Worm (Caenorhabditis elegans) whole organism, L4 larva: Measurements from ENCODE around the gene unc-80.

ENCODE experiments used
- ZK337.2 ChIP-seq: fragments of 200-800 bp; sonication (Bioruptor generic); IDR thresholded peaks from 2 replicates; pipeline ENCODE4 v1.3.6; 2022; ENCODE audit warnings: missing genetic modification reagents, missing genetic modification characterization, missing compliant biosample characterization
- aha-1 ChIP-seq: fragments of 150-350 bp; peaks from one replicate; lab custom pipeline; 2014; ENCODE audit warnings: missing biosample characterization, missing genetic modification characterization
- ama-1 ChIP-seq: fragments of 150-350 bp; optimal IDR thresholded peaks from 2 replicates; lab custom pipeline; 2014; ENCODE audit warnings: inconsistent platforms, mixed read lengths
- attf-4 ChIP-seq: sonication (generic microtip); optimal IDR thresholded peaks from 3 replicates; lab custom pipeline; 2017; ENCODE audit warnings: missing biosample characterization, missing genetic modification characterization
- ceh-32 ChIP-seq: sonication (generic microtip); optimal IDR thresholded peaks from 2 replicates; lab custom pipeline; 2016; ENCODE audit warnings: mild to moderate bottlenecking, missing genetic modification characterization, missing compliant biosample characterization; ENCODE audit not compliant: poor library complexity
- ces-1 ChIP-seq: fragments of 150-350 bp; sonication (generic microtip); optimal IDR thresholded peaks from 4 replicates; lab custom pipeline; 2014; ENCODE audit warnings: missing biosample characterization, missing genetic modification reagents, missing genetic modification characterization
- daf-16 ChIP-seq, 3 experiments: sonication (generic microtip); optimal IDR thresholded peaks; 2 replicates each; lab custom pipeline; 2016 to 2017; ENCODE audit warnings: missing genetic modification characterization in 3 of 3, missing genetic modification reagents in 3 of 3, mild to moderate bottlenecking in 2 of 3, missing compliant biosample characterization in 2 of 3, missing biosample characterization in 1 of 3, moderate library complexity in 1 of 3
- daf-8 ChIP-seq: fragments of 200-800 bp; sonication (Bioruptor generic); IDR thresholded peaks from 2 replicates; pipeline ENCODE4 v1.3.6; 2022; ENCODE audit warnings: missing genetic modification characterization, missing compliant biosample characterization
- dmd-9 ChIP-seq: fragments of 200-800 bp; sonication (Bioruptor generic); IDR thresholded peaks from 2 replicates; pipeline ENCODE4 v1.3.6; 2022; ENCODE audit warnings: missing genetic modification reagents, missing genetic modification characterization, missing compliant biosample characterization
- dpl-1 ChIP-seq: fragments of 150-350 bp; optimal IDR thresholded peaks from 2 replicates; lab custom pipeline; 2014; ENCODE audit warnings: missing biosample characterization, missing genetic modification reagents, missing genetic modification characterization
- duxl-1 ChIP-seq: sonication (generic microtip); optimal IDR thresholded peaks from 2 replicates; lab custom pipeline; 2016; ENCODE audit warnings: mild to moderate bottlenecking, missing genetic modification characterization, moderate library complexity, missing compliant biosample characterization; ENCODE audit not compliant: poor library complexity
- dve-1 ChIP-seq: sonication (generic microtip); optimal IDR thresholded peaks from 2 replicates; lab custom pipeline; 2017; ENCODE audit warnings: antibody characterized with exemption, mild to moderate bottlenecking, missing genetic modification characterization, missing compliant biosample characterization; ENCODE audit not compliant: insufficient read depth
- fkh-10 ChIP-seq: fragments of 150-350 bp; optimal IDR thresholded peaks from 2 replicates; lab custom pipeline; 2014; ENCODE audit warnings: missing biosample characterization, missing genetic modification reagents, missing genetic modification characterization
- fos-1 ChIP-seq: fragments of 150-350 bp; optimal IDR thresholded peaks from 2 replicates; lab custom pipeline; 2014; ENCODE audit warnings: missing biosample characterization, missing genetic modification characterization
- hmg-1.1 ChIP-seq: fragments of 200-800 bp; sonication (Bioruptor generic); IDR thresholded peaks from 2 replicates; pipeline ENCODE4 v1.3.6; 2022; ENCODE audit warnings: missing genetic modification reagents, missing genetic modification characterization, missing compliant biosample characterization
- jun-1 ChIP-seq: fragments of 150-350 bp; optimal IDR thresholded peaks from 2 replicates; lab custom pipeline; 2014; ENCODE audit warnings: missing biosample characterization, missing genetic modification reagents, missing genetic modification characterization
- lsy-2 ChIP-seq, 2 experiments: fragments of 150-350 bp in 1 of 2; sonication (generic microtip) in 1 of 2; optimal IDR thresholded peaks; 2 replicates each; lab custom pipeline; 2014 to 2017; ENCODE audit warnings: missing biosample characterization in 2 of 2, missing genetic modification characterization in 2 of 2
- madf-5 ChIP-seq, 2 experiments: fragments of 200-800 bp; sonication (Bioruptor generic); IDR thresholded peaks; 2 replicates each; pipeline ENCODE4 v1.3.6; 2022; ENCODE audit warnings: missing compliant biosample characterization in 2 of 2, missing genetic modification characterization in 2 of 2
- mes-2 ChIP-seq: sonication (generic microtip); optimal IDR thresholded peaks from 2 replicates; lab custom pipeline; 2016; ENCODE audit warnings: missing genotype, mild to moderate bottlenecking, missing genetic modification characterization, missing compliant biosample characterization; ENCODE audit not compliant: poor library complexity, severe bottlenecking
- mxl-3 ChIP-seq: fragments of 200-800 bp; sonication (Bioruptor generic); optimal IDR thresholded peaks from 2 replicates; lab custom pipeline; 2018; ENCODE audit warnings: mild to moderate bottlenecking, missing genetic modification characterization, missing compliant biosample characterization
- nhr-28 ChIP-seq: fragments of 150-350 bp; optimal IDR thresholded peaks from 2 replicates; lab custom pipeline; 2014; ENCODE audit warnings: missing biosample characterization, missing genetic modification characterization
- nhr-48 ChIP-seq: sonication (generic microtip); optimal IDR thresholded peaks from 2 replicates; lab custom pipeline; 2016; ENCODE audit warnings: mild to moderate bottlenecking, missing genetic modification characterization, missing compliant biosample characterization
- nhr-77 ChIP-seq: fragments of 150-350 bp; optimal IDR thresholded peaks from 2 replicates; lab custom pipeline; 2014; ENCODE audit warnings: missing biosample characterization, missing genetic modification characterization
- rbr-2 ChIP-seq: sonication (generic microtip); optimal IDR thresholded peaks from 2 replicates; lab custom pipeline; 2016; ENCODE audit warnings: missing genotype, missing genetic modification characterization, missing compliant biosample characterization
- set-16 ChIP-seq: fragments of 200-800 bp; sonication (Bioruptor generic); IDR thresholded peaks from 2 replicates; pipeline ENCODE4 v1.3.6; 2022; ENCODE audit warnings: missing genetic modification reagents, missing genetic modification characterization, missing compliant biosample characterization
- tag-97 ChIP-seq: fragments of 200-800 bp; sonication (Bioruptor generic); IDR thresholded peaks from 2 replicates; pipeline ENCODE4 v1.3.6; 2022; ENCODE audit warnings: missing genetic modification characterization, missing compliant biosample characterization
- unc-39 ChIP-seq: sonication (generic microtip); optimal IDR thresholded peaks from 2 replicates; lab custom pipeline; 2017; ENCODE audit warnings: missing biosample characterization, missing genetic modification characterization
- unc-62 ChIP-seq, 3 experiments: fragments of 150-350 bp in 1 of 3; sonication (generic microtip); optimal IDR thresholded peaks in 2 of 3; peaks in 1 of 3; 1 replicate in 1 of 3; 2 replicates in 2 of 3; lab custom pipeline; 2014 to 2017; ENCODE audit warnings: missing biosample characterization in 3 of 3, missing genetic modification characterization in 3 of 3, missing genetic modification reagents in 3 of 3, missing genotype in 1 of 3
- zfp-2 ChIP-seq: sonication (generic microtip); optimal IDR thresholded peaks from 2 replicates; lab custom pipeline; 2016; ENCODE audit warnings: mild to moderate bottlenecking, missing genetic modification characterization, missing compliant biosample characterization
- zip-11 ChIP-seq: fragments of 200-800 bp; sonication (Bioruptor generic); IDR thresholded peaks from 2 replicates; pipeline ENCODE4 v1.3.6; 2022; ENCODE audit warnings: missing genetic modification characterization, missing compliant biosample characterization

The unc-80 gene

DNA sequence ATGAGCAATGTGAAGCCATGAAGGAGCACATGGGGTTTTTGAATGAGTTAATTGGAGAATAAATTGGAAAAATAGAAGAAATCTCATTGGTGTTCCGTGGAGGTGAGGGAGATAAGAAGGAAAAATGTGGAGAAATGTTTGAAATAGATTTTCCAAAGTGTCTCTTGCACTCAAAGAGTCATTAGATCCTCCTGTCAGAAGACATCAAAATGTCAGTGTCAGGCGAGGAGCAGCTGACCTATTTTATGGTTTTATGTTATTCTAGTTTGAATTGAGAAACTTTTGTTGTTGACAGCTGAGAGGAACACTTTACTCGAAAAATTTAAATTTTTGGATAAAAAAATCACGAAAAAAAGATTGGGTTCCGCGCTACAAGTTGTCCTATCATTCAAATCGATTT is 28.8 kb upstream of the unc-80 start, which contains the start of gene clec-264:
TSS of gene clec-264 (minus strand) at position 122 of the 400 bp plus-strand sequence.
- no peak for TF ChIP-seq set-16 (GFP tag; lab: Robert Waterston, UW)

DNA sequence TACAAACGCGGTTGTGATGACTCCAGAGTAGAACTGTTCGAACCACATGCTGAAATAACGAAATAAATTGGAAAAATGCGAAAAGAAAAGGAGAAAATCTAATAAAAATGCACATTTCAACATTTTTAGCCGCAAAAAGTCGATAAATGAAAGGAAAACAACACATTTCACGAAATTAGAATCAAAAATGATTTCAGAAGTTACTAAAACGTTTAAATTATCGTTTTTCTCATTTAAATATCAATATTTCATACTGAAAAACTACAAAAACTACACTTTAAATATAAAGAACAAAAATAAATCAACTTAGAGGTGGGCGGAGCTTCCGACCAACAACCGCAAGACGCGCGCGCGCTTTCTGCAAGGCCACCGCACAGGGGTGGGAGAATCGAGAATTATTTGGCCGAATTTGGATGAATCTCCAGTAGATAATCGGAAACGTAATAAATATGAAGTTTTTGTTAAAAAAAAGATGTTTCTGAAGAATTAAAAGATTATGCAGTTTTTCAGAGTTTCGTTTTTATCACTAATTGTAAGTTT is 27.5 kb upstream of the unc-80 start, which contains the start of gene ndua-1:
TSS of gene ndua-1 (minus strand) at position 51 of the 540 bp plus-strand sequence.
- TF ChIP-seq ceh-32 (tag; lab: Kevin White, UChicago), result no peak
- TF ChIP-seq lsy-2 (tag; optimal IDR thresholded peaks at IDR 0.05; lab: Kevin White, UChicago), result no peak
- TF ChIP-seq mes-2 (tag; lab: Kevin White, UChicago), result peak; percentile 86
- TF ChIP-seq duxl-1, result peak; percentile 45
- no peak for TF ChIP-seq daf-16 (GFP tag; optimal IDR thresholded peaks at IDR 0.05; lab: Kevin White, UChicago)
- peak; percentile 15 for TF ChIP-seq daf-16 (tag; optimal IDR thresholded peaks at IDR 0.05; lab: Kevin White, UChicago)
- no peak for TF ChIP-seq tag-97 (GFP tag; lab: Robert Waterston, UW)
- 0 out of 2 replicates have a peak, but pooled peaks have one; percentile 40 for TF ChIP-seq hmg-1.1 (GFP tag; lab: Robert Waterston, UW)
- peak; percentile 23 for TF ChIP-seq dve-1 (tag; lab: Kevin White, UChicago)
- TF ChIP-seq madf-5 (GFP tag; IDR thresholded peaks at IDR 0.05; lab: Robert Waterston, UW), result no peak
- peak; percentile 26 for TF ChIP-seq rbr-2 (tag; lab: Kevin White, UChicago)
- TF ChIP-seq aha-1, result peak; percentile 92
- no peak for TF ChIP-seq nhr-48
- TF ChIP-seq ces-1, result peak; percentile 10
- TF ChIP-seq dpl-1 (GFP tag; lab: Kevin White, UChicago), result peak; percentile 8
- TF ChIP-seq nhr-28 (tag; lab: Kevin White, UChicago), result peak; percentile 55
- no peak for TF ChIP-seq mxl-3 (GFP tag; lab: Kevin White, UChicago)
- TF ChIP-seq, all 104 proteins: peak for 10

DNA sequence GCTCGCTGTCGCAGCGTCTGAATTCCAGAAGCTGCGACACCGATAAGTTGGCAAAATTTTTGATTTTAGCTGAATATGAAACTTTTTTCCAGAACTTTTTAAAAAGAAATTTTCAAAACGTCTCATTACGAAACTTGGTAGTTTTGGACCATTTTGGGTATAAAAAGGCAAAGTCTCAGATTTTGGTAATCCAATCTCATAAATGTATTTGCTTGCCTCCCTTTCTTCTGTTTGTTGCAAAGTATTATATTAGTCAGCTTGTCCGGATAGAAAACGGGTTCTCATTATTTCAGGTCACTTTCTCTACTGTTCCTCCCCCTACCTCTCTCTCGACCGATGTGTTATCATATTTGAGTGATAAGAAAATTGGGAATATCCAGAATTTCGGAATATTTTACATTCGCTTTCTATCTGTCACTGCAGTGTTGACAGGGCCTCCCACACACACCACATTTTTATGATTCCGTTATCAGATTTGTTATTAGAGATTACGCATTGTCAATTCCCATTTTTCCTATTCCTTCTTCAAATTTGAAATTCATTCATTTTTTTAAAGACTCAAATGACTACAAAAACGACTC is 25.7 kb upstream of the unc-80 start, which contains the start of gene F31D4.5:
TSS of gene F31D4.5 (plus strand) at position 491 of the 581 bp plus-strand sequence.
- TF ChIP-seq fos-1 (tag; lab: Kevin White, UChicago), result no peak
- TF ChIP-seq nhr-77 (tag; lab: Kevin White, UChicago), result no peak
- TF ChIP-seq unc-62 (GFP tag; optimal IDR thresholded peaks at IDR 0.05 in 1 of 2; lab: Kevin White, UChicago), result peak in 1 of 2 experiments; percentile 81
- no peak for TF ChIP-seq unc-62 (tag; optimal IDR thresholded peaks at IDR 0.05; lab: Kevin White, UChicago)
- TF ChIP-seq ama-1, result no peak
- TF ChIP-seq daf-8 (GFP tag; lab: Robert Waterston, UW), result no peak
- TF ChIP-seq daf-16 (GFP tag; optimal IDR thresholded peaks at IDR 0.05; lab: Kevin White, UChicago), result no peak
- TF ChIP-seq daf-16 (tag; optimal IDR thresholded peaks at IDR 0.05; lab: Kevin White, UChicago), result peak; percentile 56
- TF ChIP-seq attf-4, result no peak
- no peak for TF ChIP-seq ZK337.2 (GFP tag; lab: Robert Waterston, UW)

DNA sequence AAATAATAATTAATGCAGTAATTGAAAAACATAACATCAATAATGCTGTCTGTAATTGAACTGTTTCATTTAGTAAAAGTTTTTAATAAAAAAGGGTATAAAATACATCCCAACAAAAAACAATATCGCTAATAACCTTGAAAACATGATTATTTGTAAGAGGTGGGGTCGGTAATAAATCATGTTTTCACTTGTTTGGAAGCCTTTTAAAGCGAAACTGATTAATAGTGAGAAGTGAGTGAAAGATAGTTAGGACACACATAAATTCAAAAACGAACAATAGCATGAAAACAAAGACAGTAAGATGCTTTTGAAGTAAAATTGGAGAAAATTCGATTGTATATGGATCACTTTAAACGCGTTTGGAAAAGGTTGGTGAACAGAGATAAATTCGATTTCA is 18.3 kb upstream of the unc-80 start, which contains the start of gene try-4:
TSS of gene try-4 (minus strand) at position 74 of the 400 bp plus-strand sequence.
- TF ChIP-seq unc-39 (tag; lab: Kevin White, UChicago) (no peak), ama-1 (no peak), nhr-28 (tag; lab: Kevin White, UChicago) (peak; percentile 10), rbr-2 (tag; lab: Kevin White, UChicago) (no peak), fkh-10 (GFP tag; lab: Kevin White, UChicago) (no peak), jun-1 (tag; lab: Kevin White, UChicago) (no peak), duxl-1 (no peak), mxl-3 (GFP tag; lab: Kevin White, UChicago) (no peak), unc-62 (GFP tag; optimal IDR thresholded peaks at IDR 0.05 in 1 of 2; lab: Kevin White, UChicago) (peak in 1 of 2 experiments; percentile 97), unc-62 (tag; optimal IDR thresholded peaks at IDR 0.05; lab: Kevin White, UChicago) (no peak), zip-11 (GFP tag; lab: Robert Waterston, UW) (no peak), dmd-9 (GFP tag; lab: Robert Waterston, UW) (no peak)

DNA sequence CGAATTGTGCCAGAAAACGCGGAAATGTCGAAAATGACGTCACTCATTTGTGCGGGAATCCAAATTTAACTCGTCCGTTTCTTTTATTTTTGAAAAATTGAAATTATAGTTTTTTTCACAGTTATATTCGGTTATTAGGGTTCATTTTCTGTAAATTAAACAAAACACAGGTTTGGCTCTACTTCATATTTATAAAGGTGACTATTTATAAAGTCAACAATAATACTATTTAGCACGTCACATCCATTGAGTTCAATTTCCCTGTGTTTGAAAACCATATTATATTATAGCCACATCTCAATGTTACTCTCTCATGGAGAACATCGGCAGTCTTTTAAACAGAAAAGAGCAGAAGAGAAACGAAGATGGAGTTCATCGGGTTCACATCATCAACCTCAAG is 16.7 kb upstream of the unc-80 start, which contains the start of gene twk-35:
TSS of gene twk-35 (plus strand) at position 301 of the 400 bp plus-strand sequence.
- TF ChIP-seq zfp-2 (tag; lab: Kevin White, UChicago) (no peak), aha-1 (peak; percentile 67)
